Fruit fly (Drosophila melanogaster): ENCODE measurements around the gene CG10211.

DNA sequence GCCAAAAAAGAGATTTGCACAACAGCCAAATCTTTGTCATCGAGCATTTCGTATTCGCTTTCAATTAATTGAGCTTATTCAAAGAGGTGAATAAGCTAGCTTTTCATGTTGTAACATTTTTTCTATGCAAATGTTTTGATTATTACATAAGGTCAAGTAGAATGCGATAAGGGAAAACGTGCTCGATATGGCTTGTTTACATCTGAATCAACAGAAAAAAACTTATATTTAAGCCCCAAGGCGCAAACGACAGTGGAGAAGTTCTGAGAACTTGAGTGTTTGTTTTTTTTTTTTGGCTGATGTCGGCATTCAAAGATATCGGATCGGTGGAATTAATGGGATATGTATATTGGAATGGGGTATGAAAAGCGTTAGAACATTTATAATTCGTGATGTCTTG, 34.3 kb upstream of the CG10211 start:
- TF ChIP-seq Hr96 (GFP tag; optimal IDR thresholded peaks at IDR 0.05) (no peak), CG12768 (GFP tag; optimal IDR thresholded peaks at IDR 0.05) (no peak), bab1 (GFP tag; optimal IDR thresholded peaks at IDR 0.05) (no peak), ovo (GFP tag; optimal IDR thresholded peaks at IDR 0.05) (no peak), CG7101 (tag; optimal IDR thresholded peaks at IDR 0.05) (no peak), CG33017 (tag; optimal IDR thresholded peaks at IDR 0.05) (no peak), CG7045 (GFP tag; optimal IDR thresholded peaks at IDR 0.05) (no peak), CG14711 (tag; optimal IDR thresholded peaks at IDR 0.05) (no peak), kay (GFP tag; ENCODE audit: borderline replicate concordance) (no peak), cnc (optimal IDR thresholded peaks at IDR 0.05) (no peak), CG5204 (GFP tag; optimal IDR thresholded peaks at IDR 0.05) (no peak), Clk (GFP tag; optimal IDR thresholded peaks at IDR 0.05) (no peak)

Data from whole organism, adult.